Fruit fly (Drosophila melanogaster) whole organism, embryonic: ENCODE measurements around the gene CG1136.

ENCODE experiments used
- Atf3 ChIP-seq: fragments of 200-800 bp; sonication (Bioruptor generic); optimal IDR thresholded peaks from 3 replicates; lab custom pipeline; 2016; ENCODE audit warnings: missing biosample characterization, missing genetic modification characterization
- B-H2 ChIP-seq: fragments of 200-800 bp; sonication (Bioruptor generic); optimal IDR thresholded peaks from 2 replicates; lab custom pipeline; 2018; ENCODE audit warnings: missing biosample characterization, mild to moderate bottlenecking, missing genetic modification characterization
- Bgb ChIP-seq: fragments of 200-800 bp; sonication (Bioruptor generic); IDR thresholded peaks from 2 replicates; pipeline ENCODE4 v1.3.6; 2022; ENCODE audit warnings: missing biosample characterization, missing genetic modification characterization; ENCODE audit not compliant: partially characterized antibody
- CG10267 ChIP-seq: fragments of 200-800 bp; sonication (Bioruptor generic); optimal IDR thresholded peaks from 2 replicates; lab custom pipeline; 2018; ENCODE audit warnings: missing biosample characterization, mild to moderate bottlenecking, missing genetic modification characterization, moderate library complexity
- CG10366 ChIP-seq: fragments of 200-800 bp; sonication (Bioruptor generic); IDR thresholded peaks from 2 replicates; pipeline ENCODE4 v1.3.6; 2022; ENCODE audit warnings: missing biosample characterization, missing genetic modification characterization
- CG10462 ChIP-seq: fragments of 200-800 bp; sonication (Bioruptor generic); optimal IDR thresholded peaks from 2 replicates; lab custom pipeline; 2016; ENCODE audit warnings: missing biosample characterization, missing genetic modification characterization
- CG10543 ChIP-seq: fragments of 200-800 bp; sonication (Bioruptor generic); optimal IDR thresholded peaks from 3 replicates; lab custom pipeline; 2017; ENCODE audit warnings: missing biosample characterization, mild to moderate bottlenecking, missing genetic modification characterization, moderate library complexity
- CG10959 ChIP-seq: fragments of 200-800 bp; sonication (Bioruptor generic); IDR thresholded peaks from 2 replicates; pipeline ENCODE4 v1.3.6; 2022; ENCODE audit warnings: missing biosample characterization, missing genetic modification characterization
- CG11085 ChIP-seq: fragments of 200-800 bp; sonication (Bioruptor generic); IDR thresholded peaks from 2 replicates; pipeline ENCODE4 v1.3.6; 2022; ENCODE audit warnings: missing biosample characterization, missing genetic modification characterization
- CG14667 ChIP-seq: fragments of 200-800 bp; sonication (Bioruptor generic); IDR thresholded peaks from 2 replicates; pipeline ENCODE4 v1.3.6; 2022; ENCODE audit warnings: missing biosample characterization, missing genetic modification characterization
- CG15696 ChIP-seq: fragments of 200-800 bp; sonication (Bioruptor generic); optimal IDR thresholded peaks from 2 replicates; lab custom pipeline; 2019; ENCODE audit warnings: missing biosample characterization, mild to moderate bottlenecking, missing genetic modification characterization, moderate library complexity
- CG2712 ChIP-seq: fragments of 200-800 bp; optimal IDR thresholded peaks from 3 replicates; lab custom pipeline; 2019; ENCODE audit warnings: missing biosample characterization, mild to moderate bottlenecking, missing genetic modification characterization, moderate library complexity
- CG31365 ChIP-seq: fragments of 200-800 bp; sonication (Bioruptor generic); optimal IDR thresholded peaks from 2 replicates; lab custom pipeline; 2018; ENCODE audit warnings: missing biosample characterization, mild to moderate bottlenecking, missing genetic modification characterization
- CG32767 ChIP-seq: fragments of 200-800 bp; sonication (Bioruptor generic); IDR thresholded peaks from 2 replicates; pipeline ENCODE4 v1.3.6; 2022; ENCODE audit warnings: missing biosample characterization, missing genetic modification characterization
- CG3281 ChIP-seq: fragments of 200-800 bp; sonication (Bioruptor generic); optimal IDR thresholded peaks from 3 replicates; lab custom pipeline; 2017; ENCODE audit warnings: missing biosample characterization, mild to moderate bottlenecking, missing genetic modification characterization
- CG4360 ChIP-seq: fragments of 200-800 bp; sonication (Bioruptor generic); IDR thresholded peaks from 2 replicates; pipeline ENCODE4 v1.3.6; 2022; ENCODE audit warnings: missing biosample characterization, missing genetic modification characterization
- CG43689 ChIP-seq: fragments of 200-800 bp; sonication (Bioruptor generic); IDR thresholded peaks from 2 replicates; pipeline ENCODE4 v1.3.6; 2022; ENCODE audit warnings: missing biosample characterization, missing genetic modification characterization
- CG5953 ChIP-seq: fragments of 200-800 bp; sonication (Bioruptor generic); IDR thresholded peaks from 2 replicates; pipeline ENCODE4 v1.3.6; 2022; ENCODE audit warnings: missing biosample characterization, missing genetic modification characterization
- CG6683 ChIP-seq: fragments of 200-800 bp; sonication (Bioruptor generic); optimal IDR thresholded peaks from 2 replicates; lab custom pipeline; 2017; ENCODE audit warnings: missing biosample characterization, mild to moderate bottlenecking, missing genetic modification characterization, missing genetic modification reagents
- CG7839 ChIP-seq: fragments of 200-800 bp; sonication (Bioruptor generic); optimal IDR thresholded peaks from 3 replicates; lab custom pipeline; 2018; ENCODE audit warnings: missing biosample characterization, mild to moderate bottlenecking, missing genetic modification characterization, moderate library complexity
- CG8089 ChIP-seq: fragments of 200-800 bp; sonication (Bioruptor generic); optimal IDR thresholded peaks from 3 replicates; lab custom pipeline; 2016; ENCODE audit warnings: missing biosample characterization, missing genetic modification characterization
- CG9215 ChIP-seq: fragments of 200-800 bp; sonication (Bioruptor generic); IDR thresholded peaks from 2 replicates; pipeline ENCODE4 v1.3.6; 2022; ENCODE audit warnings: missing biosample characterization, missing genetic modification characterization
- CG9876 ChIP-seq: fragments of 200-800 bp; sonication (Bioruptor generic); optimal IDR thresholded peaks from 2 replicates; lab custom pipeline; 2016; ENCODE audit warnings: missing biosample characterization, missing genetic modification characterization
- Doc3 ChIP-seq: fragments of 200-800 bp; sonication (Bioruptor generic); IDR thresholded peaks from 3 replicates; pipeline ENCODE4 v1.3.6; 2022; ENCODE audit warnings: missing biosample characterization, missing genetic modification characterization; ENCODE audit not compliant: partially characterized antibody
- Ets65A ChIP-seq: fragments of 200-800 bp; sonication (Bioruptor generic); peaks from one replicate; lab custom pipeline; 2016; ENCODE audit warnings: missing biosample characterization, missing genetic modification characterization
- Fer3 ChIP-seq: fragments of 200-800 bp; sonication (Bioruptor generic); optimal IDR thresholded peaks from 2 replicates; lab custom pipeline; 2018; ENCODE audit warnings: missing biosample characterization, mild to moderate bottlenecking, missing genetic modification characterization, moderate library complexity
- Hr39 ChIP-seq: fragments of >200 bp; optimal IDR thresholded peaks from 2 replicates; lab custom pipeline; 2017
- Kr ChIP-seq: fragments of 200-800 bp; sonication (Bioruptor generic); optimal IDR thresholded peaks from 2 replicates; lab custom pipeline; 2017; ENCODE audit warnings: missing biosample characterization, mild to moderate bottlenecking, missing genetic modification characterization
- Scr ChIP-seq: fragments of 200-800 bp; sonication (Bioruptor generic); IDR thresholded peaks from 2 replicates; pipeline ENCODE4 v1.3.6; 2022; ENCODE audit warnings: missing biosample characterization, missing genetic modification characterization; ENCODE audit not compliant: partially characterized antibody
- TFAM ChIP-seq: fragments of 200-800 bp; sonication (Bioruptor generic); optimal IDR thresholded peaks from 2 replicates; lab custom pipeline; 2017; ENCODE audit warnings: missing biosample characterization, missing genetic modification characterization, inconsistent platforms
- YL-1 ChIP-seq: fragments of 200-800 bp; sonication (Bioruptor generic); optimal IDR thresholded peaks from 3 replicates; lab custom pipeline; 2017; ENCODE audit warnings: missing biosample characterization, mild to moderate bottlenecking, missing genetic modification characterization
- ara ChIP-seq: fragments of 200-800 bp; sonication (Bioruptor generic); IDR thresholded peaks from 2 replicates; pipeline ENCODE4 v1.3.6; 2022; ENCODE audit warnings: missing biosample characterization, missing genetic modification characterization
- bowl ChIP-seq: fragments of 200-800 bp; sonication (Bioruptor generic); IDR thresholded peaks from 2 replicates; pipeline ENCODE4 v1.3.6; 2022; ENCODE audit warnings: missing biosample characterization, missing genetic modification characterization
- cad ChIP-seq: fragments of >200 bp; optimal IDR thresholded peaks from 2 replicates; lab custom pipeline; 2017; ENCODE audit warnings: missing biosample characterization, missing genetic modification characterization
- crp ChIP-seq, 2 experiments: fragments of 200-800 bp; sonication (Bioruptor generic); optimal IDR thresholded peaks; 2 replicates in 1 of 2; 3 replicates in 1 of 2; lab custom pipeline; 2017; ENCODE audit warnings: missing biosample characterization in 2 of 2, missing genetic modification characterization in 2 of 2, mild to moderate bottlenecking in 1 of 2, moderate library complexity in 1 of 2
- fu2 ChIP-seq: fragments of 200-800 bp; sonication (Bioruptor generic); optimal IDR thresholded peaks from 2 replicates; lab custom pipeline; 2016; ENCODE audit warnings: missing biosample characterization, missing genetic modification characterization
- gcm2 ChIP-seq: fragments of 200-800 bp; sonication (Bioruptor generic); optimal IDR thresholded peaks from 2 replicates; lab custom pipeline; 2016; ENCODE audit warnings: missing biosample characterization, missing genetic modification characterization
- grn ChIP-seq: fragments of 200-800 bp; sonication (Bioruptor generic); optimal IDR thresholded peaks from 3 replicates; lab custom pipeline; 2017; ENCODE audit warnings: missing biosample characterization, missing genetic modification characterization
- gt ChIP-seq: fragments of 200-800 bp; sonication (Bioruptor generic); IDR thresholded peaks from 2 replicates; pipeline ENCODE4 v1.3.6; 2022; ENCODE audit warnings: missing biosample characterization, missing genetic modification characterization
- klu ChIP-seq: fragments of 200-800 bp; sonication (Bioruptor generic); IDR thresholded peaks from 2 replicates; pipeline ENCODE4 v1.3.6; 2022; ENCODE audit warnings: missing biosample characterization, missing genetic modification characterization
- lab ChIP-seq: fragments of 200-800 bp; sonication (Bioruptor generic); optimal IDR thresholded peaks from 3 replicates; lab custom pipeline; 2017; ENCODE audit warnings: missing biosample characterization, missing genetic modification characterization, mild to moderate bottlenecking, moderate library complexity, missing genetic modification reagents
- luna ChIP-seq: fragments of 200-800 bp; sonication (Bioruptor generic); optimal IDR thresholded peaks from 2 replicates; lab custom pipeline; 2016; ENCODE audit warnings: missing biosample characterization, missing genetic modification characterization
- pb ChIP-seq: fragments of 200-800 bp; sonication (Bioruptor generic); optimal IDR thresholded peaks from 3 replicates; lab custom pipeline; 2016; ENCODE audit warnings: missing biosample characterization, missing genetic modification characterization
- schlank ChIP-seq: fragments of 200-800 bp; sonication (Bioruptor generic); optimal IDR thresholded peaks from 2 replicates; lab custom pipeline; 2018; ENCODE audit warnings: missing biosample characterization, mild to moderate bottlenecking, missing genetic modification characterization
- sima ChIP-seq: fragments of 200-800 bp; sonication (Bioruptor generic); optimal IDR thresholded peaks from 2 replicates; lab custom pipeline; 2016; ENCODE audit warnings: missing biosample characterization, missing genetic modification characterization
- so ChIP-seq: fragments of 200-800 bp; sonication (Bioruptor generic); IDR thresholded peaks from 3 replicates; pipeline ENCODE4 v1.3.6; 2022; ENCODE audit warnings: missing biosample characterization, missing genetic modification characterization
- ssp ChIP-seq: fragments of 200-800 bp; sonication (Bioruptor generic); IDR thresholded peaks from 2 replicates; pipeline ENCODE4 v1.3.6; 2022; ENCODE audit warnings: missing biosample characterization, missing genetic modification characterization
- trh ChIP-seq: fragments of 200-800 bp; sonication (Bioruptor generic); optimal IDR thresholded peaks from 2 replicates; lab custom pipeline; 2016; ENCODE audit warnings: missing biosample characterization, missing genetic modification characterization
- ttk ChIP-seq: fragments of 200-800 bp; sonication (Bioruptor generic); IDR thresholded peaks from 2 replicates; pipeline ENCODE4 v2.1.2; 2022; ENCODE audit warnings: missing biosample characterization, missing genetic modification characterization
- vnd ChIP-seq: fragments of 200-800 bp; sonication (Bioruptor generic); IDR thresholded peaks from 3 replicates; pipeline ENCODE4 v1.3.6; 2022; ENCODE audit warnings: missing biosample characterization, missing genetic modification characterization; ENCODE audit not compliant: partially characterized antibody
- wek ChIP-seq: fragments of 200-800 bp; sonication (Bioruptor generic); optimal IDR thresholded peaks from 3 replicates; lab custom pipeline; 2018; ENCODE audit warnings: missing biosample characterization, mild to moderate bottlenecking, missing genetic modification characterization, moderate library complexity

The CG1136 gene

dm6 chr3L:4108844-4109494 is 62.6 kb downstream of the CG1136 start (continued):
- TF ChIP-seq crp (GFP tag; optimal IDR thresholded peaks at IDR 0.05; lab: Kevin White, UChicago) (peak in 1 of 2 experiments; percentile 60), CG11085 (GFP tag; lab: Robert Waterston, UW) (no peak), Bgb (no peak), CG43689 (no peak), CG32767 (GFP tag; lab: Robert Waterston, UW) (peak; percentile 41; the same call in 1 of the 2 replicates), Hr39 (lab: Kevin White, UChicago) (no peak), ttk (GFP tag; lab: Robert Waterston, UW) (peak; percentile 53), ssp (peak; percentile 25; the same call in 1 of the 2 replicates), Fer3 (tag; lab: Kevin White, UChicago) (peak; percentile 56), trh (no peak), klu (GFP tag; lab: Robert Waterston, UW) (0 out of 2 replicates have a peak, but pooled peaks have one; percentile 12), Ets65A (GFP tag; lab: Kevin White, UChicago) (peak; percentile 69), CG6683 (GFP tag; lab: Kevin White, UChicago) (peak; percentile 60), TFAM (no peak), gt (GFP tag; lab: Robert Waterston, UW) (no peak), cad (GFP tag; lab: Kevin White, UChicago) (no peak), so (GFP tag; lab: Robert Waterston, UW) (peak; percentile 56; the same call in 2 of the 3 replicates), CG14667 (GFP tag; lab: Robert Waterston, UW) (peak; percentile 38; the same call in 1 of the 2 replicates), YL-1 (GFP tag; lab: Kevin White, UChicago) (no peak), pb (GFP tag; lab: Kevin White, UChicago) (peak; percentile 74), schlank (tag; lab: Kevin White, UChicago) (no peak), CG9876 (GFP tag; lab: Kevin White, UChicago) (peak; percentile 18), sima (GFP tag; lab: Kevin White, UChicago) (no peak), CG3281 (GFP tag; lab: Kevin White, UChicago) (peak; percentile 77), CG2712 (tag; lab: Kevin White, UChicago) (peak; percentile 81), CG4360 (GFP tag; lab: Robert Waterston, UW) (no peak), CG10462 (GFP tag; lab: Kevin White, UChicago) (peak; percentile 31), grn (no peak), wek (GFP tag; lab: Kevin White, UChicago) (no peak), CG10267 (tag; lab: Kevin White, UChicago) (peak; percentile 71), lab (GFP tag; lab: Kevin White, UChicago) (peak; percentile 77), luna (no peak), Atf3 (GFP tag; lab: Kevin White, UChicago) (peak; percentile 22), CG5953 (GFP tag; lab: Robert Waterston, UW) (no peak), Kr (GFP tag; lab: Kevin White, UChicago) (peak; percentile 29), B-H2 (GFP tag; lab: Kevin White, UChicago) (no peak), CG10366 (GFP tag; lab: Robert Waterston, UW) (peak; percentile 58), CG31365 (peak; percentile 32), CG10959 (GFP tag; lab: Robert Waterston, UW) (no peak), Scr (GFP tag; lab: Robert Waterston, UW) (no peak), gcm2 (GFP tag; lab: Kevin White, UChicago) (no peak), vnd (GFP tag; lab: Robert Waterston, UW) (no peak), CG15696 (tag; lab: Kevin White, UChicago) (peak; percentile 51), CG7839 (tag; lab: Kevin White, UChicago) (peak; percentile 85), CG9215 (GFP tag; lab: Robert Waterston, UW) (peak; percentile 67), CG10543 (GFP tag; lab: Kevin White, UChicago) (peak; percentile 71), Doc3 (GFP tag; lab: Robert Waterston, UW) (no peak), ara (GFP tag; lab: Robert Waterston, UW) (peak; percentile 64; the same call in 1 of the 2 replicates), bowl (GFP tag; lab: Robert Waterston, UW) (peak; percentile 47; the same call in 1 of the 2 replicates), CG8089 (peak; percentile 34), fu2 (GFP tag; lab: Kevin White, UChicago) (no peak)
